Fruit fly (Drosophila melanogaster) whole organism, pupa: ENCODE data around the gene COX5B.

ENCODE experiments used
- CG10348 ChIP-seq: fragments of 200-800 bp; sonication (Bioruptor generic); IDR thresholded peaks from 2 replicates; pipeline ENCODE4 v1.3.6; 2022; ENCODE audit warnings: missing biosample characterization, missing genetic modification characterization
- CG12605 ChIP-seq: fragments of 200-800 bp; sonication (Bioruptor generic); IDR thresholded peaks from 2 replicates; pipeline ENCODE4 v1.3.6; 2022; ENCODE audit warnings: missing biosample characterization, missing genetic modification characterization
- CG13204 ChIP-seq: fragments of 200-800 bp; sonication (Bioruptor generic); optimal IDR thresholded peaks from 2 replicates; lab custom pipeline; 2018; ENCODE audit warnings: missing biosample characterization, mild to moderate bottlenecking, missing genetic modification characterization, moderate library complexity
- CG14655 ChIP-seq: fragments of 200-800 bp; sonication (Bioruptor generic); optimal IDR thresholded peaks from 3 replicates; lab custom pipeline; 2017; ENCODE audit warnings: mild to moderate bottlenecking, missing biosample characterization, missing genetic modification reagents, missing genetic modification characterization
- CG15710 ChIP-seq: fragments of 200-800 bp; sonication (Bioruptor generic); optimal IDR thresholded peaks from 2 replicates; lab custom pipeline; 2018; ENCODE audit warnings: missing biosample characterization, mild to moderate bottlenecking, missing genetic modification characterization, moderate library complexity
- CG17806 ChIP-seq: fragments of 200-800 bp; sonication (Bioruptor generic); optimal IDR thresholded peaks from 2 replicates; lab custom pipeline; 2018; ENCODE audit warnings: missing biosample characterization, mild to moderate bottlenecking, missing genetic modification characterization, moderate library complexity
- CG32121 ChIP-seq: fragments of 200-800 bp; sonication (Bioruptor generic); IDR thresholded peaks from 2 replicates; pipeline ENCODE4 v1.3.6; 2022; ENCODE audit warnings: missing biosample characterization, missing genetic modification characterization
- CG34367 ChIP-seq: fragments of 200-800 bp; sonication (Bioruptor generic); optimal IDR thresholded peaks from 2 replicates; lab custom pipeline; 2018; ENCODE audit warnings: missing biosample characterization, mild to moderate bottlenecking, missing genetic modification characterization
- CG4496 ChIP-seq: fragments of 200-800 bp; sonication (Bioruptor generic); IDR thresholded peaks from 3 replicates; pipeline ENCODE4 v1.3.6; 2022; ENCODE audit warnings: missing biosample characterization, missing genetic modification characterization
- CG8159 ChIP-seq: fragments of 200-800 bp; sonication (Bioruptor generic); optimal IDR thresholded peaks from 3 replicates; lab custom pipeline; 2018; ENCODE audit warnings: missing biosample characterization, mild to moderate bottlenecking, missing genetic modification characterization, moderate library complexity
- CG8301 ChIP-seq: fragments of 200-800 bp; sonication (Bioruptor generic); optimal IDR thresholded peaks from 2 replicates; lab custom pipeline; 2018; ENCODE audit warnings: missing biosample characterization, mild to moderate bottlenecking, missing genetic modification characterization
- CG9948 ChIP-seq: fragments of 200-800 bp; sonication (Bioruptor generic); optimal IDR thresholded peaks from 2 replicates; lab custom pipeline; 2018; ENCODE audit warnings: missing biosample characterization, mild to moderate bottlenecking, missing genetic modification characterization, moderate library complexity
- D1 ChIP-seq: fragments of 200-800 bp; sonication (Bioruptor generic); optimal IDR thresholded peaks from 2 replicates; lab custom pipeline; 2018; ENCODE audit warnings: missing biosample characterization, mild to moderate bottlenecking, missing genetic modification characterization, moderate library complexity
- EcR ChIP-seq: fragments of 200-800 bp; sonication (Bioruptor generic); optimal IDR thresholded peaks from 3 replicates; lab custom pipeline; 2019; ENCODE audit warnings: missing biosample characterization, missing genetic modification characterization, mild to moderate bottlenecking, moderate library complexity, missing genetic modification reagents
- Ets98B ChIP-seq: fragments of 200-800 bp; sonication (Bioruptor generic); IDR thresholded peaks from 2 replicates; pipeline ENCODE4 v1.3.6; 2022; ENCODE audit warnings: missing biosample characterization, missing genetic modification characterization
- Pif1A ChIP-seq: fragments of 200-800 bp; sonication (Bioruptor generic); optimal IDR thresholded peaks from 3 replicates; lab custom pipeline; 2016; ENCODE audit warnings: missing biosample characterization, missing genetic modification characterization
- Pif1B ChIP-seq: fragments of 200-800 bp; sonication (Bioruptor generic); optimal IDR thresholded peaks from 3 replicates; lab custom pipeline; 2016; ENCODE audit warnings: missing biosample characterization, missing genetic modification characterization
- Snoo ChIP-seq: fragments of 200-800 bp; sonication (Bioruptor generic); optimal IDR thresholded peaks from 3 replicates; lab custom pipeline; 2017; ENCODE audit warnings: missing biosample characterization, mild to moderate bottlenecking, missing genetic modification characterization, inconsistent platforms
- fd96Ca ChIP-seq: fragments of 200-800 bp; sonication (Bioruptor generic); IDR thresholded peaks from 3 replicates; pipeline ENCODE4 v1.3.6; 2022; ENCODE audit warnings: missing biosample characterization, missing genetic modification characterization
- gl ChIP-seq: fragments of 200-800 bp; sonication (Bioruptor generic); optimal IDR thresholded peaks from 2 replicates; lab custom pipeline; 2018; ENCODE audit warnings: missing biosample characterization, mild to moderate bottlenecking, missing genetic modification characterization
- rn ChIP-seq: fragments of 200-800 bp; sonication (Bioruptor generic); IDR thresholded peaks from 2 replicates; pipeline ENCODE4 v1.3.6; 2022; ENCODE audit warnings: missing biosample characterization, missing genetic modification characterization

COX5B gene

DNA sequence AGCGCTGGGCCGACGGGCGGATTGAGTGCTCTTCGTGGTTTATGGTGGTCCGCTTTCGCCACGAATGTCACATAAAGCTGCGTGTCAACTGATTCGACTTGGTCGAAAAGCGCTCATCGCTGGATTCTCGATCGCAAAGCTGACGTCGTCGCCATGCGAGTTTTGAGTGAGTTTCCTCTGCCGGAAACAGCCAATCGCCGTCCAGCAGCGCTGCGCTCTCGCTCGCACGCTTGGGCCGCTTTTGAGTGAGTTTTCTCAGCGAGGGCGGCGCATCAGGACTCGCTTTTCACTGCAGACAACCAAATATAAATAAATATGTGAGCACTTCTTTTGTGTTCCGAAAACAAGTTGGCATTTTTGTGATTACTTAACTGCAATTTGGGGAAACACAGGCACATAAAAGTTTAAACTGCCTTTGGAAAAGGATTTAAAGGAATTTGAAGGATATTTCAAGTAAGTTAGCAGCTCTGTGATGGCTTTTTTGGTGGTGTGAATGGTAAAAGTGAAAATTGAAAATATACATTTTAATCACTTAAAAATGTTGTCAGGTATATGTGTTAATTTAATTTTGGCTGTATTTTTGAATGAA, 10.6 kb upstream of the COX5B start, which contains the start of gene eya:
TSS of gene eya (minus strand) at position 94 of the 589 bp plus-strand sequence.
- no peak for TF ChIP-seq rn
- no peak for TF ChIP-seq CG13204
- no peak for TF ChIP-seq Snoo (tag; lab: Kevin White, UChicago)
- TF ChIP-seq CG8159 (tag; lab: Kevin White, UChicago), result no peak
- no peak for TF ChIP-seq Pif1A (GFP tag; lab: Kevin White, UChicago)
- TF ChIP-seq EcR, result no peak
- no peak for TF ChIP-seq CG17806
- no peak for TF ChIP-seq gl (tag; lab: Kevin White, UChicago)

DNA sequence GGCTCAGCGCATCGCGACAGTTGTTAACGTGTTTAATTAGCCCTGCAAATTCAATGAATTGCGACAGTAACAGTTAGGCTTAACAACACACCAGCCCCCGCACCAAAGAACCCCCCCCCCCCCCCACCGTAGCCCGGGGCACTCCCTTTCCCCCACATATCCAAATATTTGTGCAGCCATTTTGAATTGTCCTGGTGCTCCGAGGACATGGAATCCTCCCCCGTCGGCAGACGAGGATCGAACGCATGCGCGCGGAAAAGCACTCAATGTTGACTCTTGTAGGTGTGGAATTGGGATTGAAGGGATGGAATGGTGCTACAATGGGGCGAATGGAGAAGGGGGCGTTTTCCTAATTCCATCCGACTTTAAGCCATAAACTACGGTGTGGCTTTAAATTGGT, 9.6 kb upstream of the COX5B start:
- TF ChIP-seq Pif1B, result no peak
- no peak for TF ChIP-seq D1 (tag; lab: Kevin White, UChicago)
- no peak for TF ChIP-seq Pif1A (GFP tag; lab: Kevin White, UChicago)

DNA sequence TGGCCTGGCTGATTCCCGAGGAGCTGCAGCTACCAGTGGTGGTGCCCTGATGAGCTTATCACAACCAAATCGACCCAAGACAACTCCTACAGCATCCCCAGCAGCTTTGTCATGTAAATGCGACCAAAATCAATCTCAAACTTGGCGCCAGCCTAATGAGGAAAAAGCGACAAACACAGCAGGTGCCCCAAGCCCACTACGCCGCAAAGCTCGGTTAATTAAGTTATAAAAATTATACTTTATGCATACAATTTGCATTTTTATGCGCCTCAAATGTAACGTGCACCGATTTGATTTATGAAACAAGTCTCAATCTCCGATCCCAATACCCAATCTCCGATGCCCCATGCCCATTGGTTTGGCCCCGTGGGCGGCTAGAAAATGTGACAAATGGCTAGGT, 6.8 kb upstream of the COX5B start:
- no peak for TF ChIP-seq CG9948 (tag; lab: Kevin White, UChicago)
- no peak for TF ChIP-seq D1 (tag; lab: Kevin White, UChicago)
- no peak for TF ChIP-seq gl (tag; lab: Kevin White, UChicago)
- no peak for TF ChIP-seq CG34367
- no peak for TF ChIP-seq Pif1A (GFP tag; lab: Kevin White, UChicago)

DNA sequence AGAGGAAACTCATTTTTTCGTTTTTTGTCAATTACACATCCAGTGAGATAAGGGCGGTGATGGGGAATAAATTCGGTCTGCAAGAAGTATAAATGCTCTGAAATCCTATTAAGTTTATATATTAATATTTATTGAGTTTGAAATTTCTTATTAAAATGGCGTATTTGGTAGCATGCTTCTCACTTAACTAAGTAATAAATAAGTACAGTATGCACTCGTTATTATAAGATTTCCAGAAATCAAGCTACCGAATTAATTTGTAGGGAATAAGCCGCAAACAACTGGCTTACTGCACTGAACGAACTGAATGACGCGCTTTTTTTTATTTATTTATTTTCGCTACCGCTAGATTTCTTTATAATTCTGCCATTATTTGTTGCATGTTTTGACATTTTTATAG, 6.1 kb upstream of the COX5B start:
- TF ChIP-seq rn (no peak), Snoo (tag; lab: Kevin White, UChicago) (peak; percentile 16), CG4496 (no peak)

DNA sequence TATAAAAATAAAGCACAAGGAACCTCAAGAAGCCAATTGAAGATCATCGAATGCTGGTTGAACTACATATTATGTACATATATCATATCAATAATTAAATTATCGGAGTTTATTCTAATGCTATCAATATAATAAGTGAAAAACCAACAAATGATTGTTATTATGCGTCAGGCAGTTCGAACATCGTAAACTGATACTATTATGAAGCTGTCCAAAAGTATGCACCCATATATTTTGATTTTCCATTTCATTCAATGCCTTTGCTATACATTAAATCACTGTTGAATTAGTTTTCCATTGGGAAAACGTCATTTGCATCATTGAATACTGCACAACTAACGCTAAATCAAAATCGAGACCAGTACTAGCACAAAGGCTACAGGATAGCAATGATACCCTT, 5.3 kb upstream of the COX5B start:
- TF ChIP-seq CG34367 (no peak), CG17806 (no peak), Snoo (tag; lab: Kevin White, UChicago) (no peak), rn (no peak), EcR (no peak), Pif1B (no peak), CG14655 (GFP tag; lab: Kevin White, UChicago) (no peak), Ets98B (GFP tag; lab: Robert Waterston, UW) (no peak), Pif1A (GFP tag; lab: Kevin White, UChicago) (no peak), CG12605 (GFP tag; lab: Robert Waterston, UW) (no peak), D1 (tag; lab: Kevin White, UChicago) (no peak), fd96Ca (GFP tag; lab: Robert Waterston, UW) (no peak)

DNA sequence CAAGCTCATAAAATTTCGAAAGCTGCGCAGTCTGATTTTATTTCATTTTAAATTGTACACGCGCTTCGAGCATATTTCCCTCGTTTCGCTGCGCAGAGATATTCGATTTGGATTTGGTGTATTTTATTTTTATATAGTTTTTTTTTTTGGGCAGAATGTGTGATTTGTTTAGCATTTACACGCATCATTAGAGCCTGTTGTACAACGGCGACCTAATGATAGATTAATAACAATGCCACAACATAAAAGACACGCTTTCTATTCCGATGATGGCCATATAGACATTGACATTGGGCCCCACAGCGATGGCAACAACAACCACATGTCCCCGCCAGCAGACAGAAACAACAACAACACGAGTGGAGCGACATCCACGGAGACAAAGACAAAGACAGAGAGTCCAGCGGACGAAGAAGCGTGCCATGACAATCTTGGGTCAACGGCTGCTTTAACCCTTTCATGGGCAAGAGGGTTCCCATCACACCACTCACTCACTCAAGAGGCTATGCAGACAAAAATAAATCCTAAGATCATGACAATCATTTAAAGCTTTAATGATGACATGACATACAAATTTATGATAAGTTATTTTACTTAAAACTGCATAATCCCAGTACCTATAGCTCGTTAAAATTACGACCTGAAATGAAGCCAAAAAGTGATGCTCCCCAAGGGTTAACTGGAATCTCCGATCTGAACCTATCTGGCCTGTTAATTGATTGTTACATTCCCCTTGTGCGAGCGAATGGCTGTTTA, 4.4 kb upstream of the COX5B start:
- TF ChIP-seq CG17806, result no peak
- no peak for TF ChIP-seq Pif1A (GFP tag; lab: Kevin White, UChicago)
- no peak for TF ChIP-seq rn
- TF ChIP-seq CG8159 (tag; lab: Kevin White, UChicago), result peak; percentile 46
- TF ChIP-seq gl (tag; lab: Kevin White, UChicago), result peak; percentile 16
- no peak for TF ChIP-seq CG34367
- peak; percentile 99 for TF ChIP-seq EcR
- peak; percentile 41 for TF ChIP-seq CG15710
- TF ChIP-seq Snoo (tag; lab: Kevin White, UChicago), result peak; percentile 1
- TF ChIP-seq CG14655 (GFP tag; lab: Kevin White, UChicago), result no peak
- peak; percentile 18 for TF ChIP-seq CG9948 (tag; lab: Kevin White, UChicago)
- TF ChIP-seq Pif1B, result no peak
- no peak for TF ChIP-seq D1 (tag; lab: Kevin White, UChicago)
- no peak for TF ChIP-seq CG12605 (GFP tag; lab: Robert Waterston, UW)
- TF ChIP-seq Ets98B (GFP tag; lab: Robert Waterston, UW), result no peak
- peak; percentile 54 for TF ChIP-seq CG13204

DNA sequence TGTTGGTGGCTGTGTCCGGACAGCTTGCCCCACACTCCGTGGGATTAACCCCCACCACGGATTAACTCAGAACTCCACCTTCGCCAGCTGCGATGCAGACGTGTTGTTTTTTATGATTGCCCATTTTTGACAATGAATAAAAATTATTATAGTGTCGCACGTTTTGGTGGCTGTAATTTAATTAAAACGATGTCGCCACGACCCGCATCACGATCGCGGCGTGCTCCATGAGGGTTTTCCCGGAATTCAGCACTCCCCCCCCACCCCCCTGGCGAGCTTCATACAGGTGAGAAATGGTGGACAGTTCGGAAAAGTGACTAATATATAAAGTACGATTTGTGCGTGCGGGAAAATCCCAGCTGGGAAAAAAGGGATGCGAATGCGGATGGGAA, 3.8 kb upstream of the COX5B start:
- no peak for TF ChIP-seq CG9948 (tag; lab: Kevin White, UChicago)
- TF ChIP-seq CG10348, result no peak
- TF ChIP-seq EcR, result no peak
- no peak for TF ChIP-seq gl (tag; lab: Kevin White, UChicago)
- no peak for TF ChIP-seq Snoo (tag; lab: Kevin White, UChicago)
- no peak for TF ChIP-seq CG34367
- no peak for TF ChIP-seq CG14655 (GFP tag; lab: Kevin White, UChicago)
- no peak for TF ChIP-seq CG15710
- TF ChIP-seq CG32121 (GFP tag; lab: Robert Waterston, UW), result no peak

DNA sequence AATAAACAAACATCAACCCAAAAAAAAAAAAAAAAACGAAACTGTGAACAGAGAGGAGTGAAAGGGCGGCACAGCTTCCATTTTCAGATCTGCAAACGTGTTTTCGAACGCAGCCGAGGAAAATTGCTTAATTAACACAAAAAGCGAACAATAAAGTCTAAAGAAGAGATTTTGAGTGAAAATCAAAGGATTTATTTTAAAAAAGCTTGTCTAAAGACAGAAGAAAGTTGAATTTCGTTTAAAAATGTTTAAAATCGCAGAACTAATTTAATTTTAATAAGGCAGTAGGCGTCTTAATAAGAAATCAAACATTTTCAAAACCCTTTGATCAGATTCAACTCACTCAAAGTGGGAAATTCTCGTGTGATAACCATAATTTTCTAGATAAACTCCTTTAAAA, 1.5 kb downstream of the COX5B start, which contains the start of gene COX5BL:
TSS of gene COX5BL (plus strand) at position 301 of the 400 bp plus-strand sequence.
- TF ChIP-seq EcR (no peak), CG14655 (GFP tag; lab: Kevin White, UChicago) (no peak), CG8301 (no peak), CG34367 (no peak), CG9948 (tag; lab: Kevin White, UChicago) (no peak), Snoo (tag; lab: Kevin White, UChicago) (no peak), Pif1B (no peak), Pif1A (GFP tag; lab: Kevin White, UChicago) (no peak), CG10348 (no peak)
